Fruit fly (Drosophila melanogaster): ENCODE results near the gene Dh31.

Dh31 gene

dm6 chr2L:8538449-8539050, 31.9 kb upstream of the Dh31 start:
- TF ChIP-seq psq (optimal IDR thresholded peaks at IDR 0.05) (no peak), Myc (optimal IDR thresholded peaks at IDR 0.05) (no peak), h (optimal IDR thresholded peaks at IDR 0.05) (no peak), insv (optimal IDR thresholded peaks at IDR 0.05) (no peak), Sin3A (optimal IDR thresholded peaks at IDR 0.05) (no peak), ttk (optimal IDR thresholded peaks at IDR 0.05) (no peak)

dm6 chr2L:8535394-8536176, 28.9 kb upstream of the Dh31 start:
- TF ChIP-seq h (optimal IDR thresholded peaks at IDR 0.05) (no peak), Sin3A (optimal IDR thresholded peaks at IDR 0.05) (no peak), Myc (optimal IDR thresholded peaks at IDR 0.05) (no peak), insv (optimal IDR thresholded peaks at IDR 0.05) (no peak), psq (optimal IDR thresholded peaks at IDR 0.05) (no peak), ttk (optimal IDR thresholded peaks at IDR 0.05) (no peak)

dm6 chr2L:8534515-8535295, 28.1 kb upstream of the Dh31 start:
- TF ChIP-seq h (optimal IDR thresholded peaks at IDR 0.05) = no peak
- TF ChIP-seq ttk (optimal IDR thresholded peaks at IDR 0.05) = no peak
- TF ChIP-seq Myc (optimal IDR thresholded peaks at IDR 0.05) = no peak
- no peak for TF ChIP-seq insv (optimal IDR thresholded peaks at IDR 0.05)
- no peak for TF ChIP-seq psq (optimal IDR thresholded peaks at IDR 0.05)
- TF ChIP-seq Sin3A (optimal IDR thresholded peaks at IDR 0.05) = no peak

dm6 chr2L:8534118-8534514, 27.5 kb upstream of the Dh31 start:
- TF ChIP-seq Myc (optimal IDR thresholded peaks at IDR 0.05) (no peak), h (optimal IDR thresholded peaks at IDR 0.05) (no peak)

dm6 chr2L:8533632-8534031, 27.0 kb upstream of the Dh31 start:
- TF ChIP-seq ttk (optimal IDR thresholded peaks at IDR 0.05) (no peak), Sin3A (optimal IDR thresholded peaks at IDR 0.05) (no peak), insv (optimal IDR thresholded peaks at IDR 0.05) (no peak), Myc (optimal IDR thresholded peaks at IDR 0.05) (no peak), h (optimal IDR thresholded peaks at IDR 0.05) (no peak), psq (optimal IDR thresholded peaks at IDR 0.05) (no peak)

- TF ChIP-seq insv (optimal IDR thresholded peaks at IDR 0.05) (no peak), psq (optimal IDR thresholded peaks at IDR 0.05) (no peak), Myc (optimal IDR thresholded peaks at IDR 0.05) (no peak), ttk (optimal IDR thresholded peaks at IDR 0.05) (no peak), h (optimal IDR thresholded peaks at IDR 0.05) (no peak), Sin3A (optimal IDR thresholded peaks at IDR 0.05) (no peak)
These were observed 26.1 kb upstream of the Dh31 start for dm6 chr2L:8532790-8533189.

dm6 chr2L:8530189-8530588, 23.5 kb upstream of the Dh31 start:
- no peak for TF ChIP-seq h (optimal IDR thresholded peaks at IDR 0.05)
- TF ChIP-seq insv (optimal IDR thresholded peaks at IDR 0.05) = no peak
- no peak for TF ChIP-seq ttk (optimal IDR thresholded peaks at IDR 0.05)
- TF ChIP-seq psq (optimal IDR thresholded peaks at IDR 0.05) = no peak
- TF ChIP-seq Myc (optimal IDR thresholded peaks at IDR 0.05) = no peak
- TF ChIP-seq Sin3A (optimal IDR thresholded peaks at IDR 0.05) = no peak

- no peak for TF ChIP-seq psq (optimal IDR thresholded peaks at IDR 0.05)
- TF ChIP-seq ttk (optimal IDR thresholded peaks at IDR 0.05) = no peak
- TF ChIP-seq Myc (optimal IDR thresholded peaks at IDR 0.05) = no peak
- TF ChIP-seq h (optimal IDR thresholded peaks at IDR 0.05) = no peak
- no peak for TF ChIP-seq Sin3A (optimal IDR thresholded peaks at IDR 0.05)
- no peak for TF ChIP-seq insv (optimal IDR thresholded peaks at IDR 0.05)
These were observed 22.3 kb upstream of the Dh31 start, which contains the start of gene CG17834 for dm6 chr2L:8528951-8529430. Gene CG17834 (plus strand): TSS chr2L:8529141.

dm6 chr2L:8528318-8528717, 21.7 kb upstream of the Dh31 start, which contains the start of the genes lmgA and lmgB:
Gene lmgA (minus strand): TSS chr2L:8528618.
Gene lmgB (minus strand): TSS chr2L:8528618.
- TF ChIP-seq Sin3A (optimal IDR thresholded peaks at IDR 0.05) = no peak
- no peak for TF ChIP-seq Myc (optimal IDR thresholded peaks at IDR 0.05)
- no peak for TF ChIP-seq ttk (optimal IDR thresholded peaks at IDR 0.05)
- no peak for TF ChIP-seq insv (optimal IDR thresholded peaks at IDR 0.05)
- TF ChIP-seq h (optimal IDR thresholded peaks at IDR 0.05) = no peak
- no peak for TF ChIP-seq psq (optimal IDR thresholded peaks at IDR 0.05)

- no peak for TF ChIP-seq insv (optimal IDR thresholded peaks at IDR 0.05)
- no peak for TF ChIP-seq h (optimal IDR thresholded peaks at IDR 0.05)
- no peak for TF ChIP-seq Myc (optimal IDR thresholded peaks at IDR 0.05)
- no peak for TF ChIP-seq Sin3A (optimal IDR thresholded peaks at IDR 0.05)
- TF ChIP-seq psq (optimal IDR thresholded peaks at IDR 0.05) = no peak
- no peak for TF ChIP-seq ttk (optimal IDR thresholded peaks at IDR 0.05)
These were observed 18.4 kb upstream of the Dh31 start for dm6 chr2L:8525000-8525399.

dm6 chr2L:8522781-8523180, 16.1 kb upstream of the Dh31 start:
- no peak for TF ChIP-seq insv (optimal IDR thresholded peaks at IDR 0.05)
- no peak for TF ChIP-seq ttk (optimal IDR thresholded peaks at IDR 0.05)
- no peak for TF ChIP-seq Sin3A (optimal IDR thresholded peaks at IDR 0.05)
- no peak for TF ChIP-seq Myc (optimal IDR thresholded peaks at IDR 0.05)
- TF ChIP-seq psq (optimal IDR thresholded peaks at IDR 0.05) = no peak
- no peak for TF ChIP-seq h (optimal IDR thresholded peaks at IDR 0.05)
